Worm (Caenorhabditis elegans): ENCODE measurements around the gene inx-18.

The inx-18 gene

DNA sequence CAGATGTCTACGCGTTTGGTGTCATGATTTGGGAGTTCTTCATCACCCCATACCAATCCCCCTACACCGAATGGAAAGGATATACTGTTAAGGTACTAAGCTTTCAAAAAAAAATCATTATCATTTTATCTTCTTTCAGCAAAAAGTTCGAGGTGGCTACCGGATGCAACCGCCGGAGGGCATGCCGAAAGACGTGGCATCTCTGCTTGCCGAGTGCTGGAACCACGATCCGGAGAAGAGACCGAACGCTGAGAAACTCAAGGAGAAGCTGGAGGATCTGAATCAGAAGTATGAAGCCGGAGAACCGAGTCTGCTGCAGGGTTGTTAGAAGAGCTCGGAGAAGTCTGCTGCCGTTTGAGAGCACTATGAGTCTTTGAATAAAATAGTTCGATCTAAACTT is 11.3 kb upstream of the inx-18 start:
- TF ChIP-seq ceh-18 (tag; optimal IDR thresholded peaks at IDR 0.05) (no peak), nfya-1 (tag; optimal IDR thresholded peaks at IDR 0.05) (no peak), elt-4 (tag; optimal IDR thresholded peaks at IDR 0.05) (no peak), sox-2 (GFP tag; IDR thresholded peaks at IDR 0.05) (no peak), unc-55 (GFP tag; optimal IDR thresholded peaks at IDR 0.05) (no peak), dve-1 (tag; optimal IDR thresholded peaks at IDR 0.05) (no peak), pat-9 (tag; optimal IDR thresholded peaks at IDR 0.05) (no peak), che-1 (tag; optimal IDR thresholded peaks at IDR 0.05) (no peak), hlh-6 (tag; optimal IDR thresholded peaks at IDR 0.05) (no peak), madf-2 (tag; optimal IDR thresholded peaks at IDR 0.05) (no peak), fkh-6 (tag; optimal IDR thresholded peaks at IDR 0.05) (no peak), hlh-8 (tag; optimal IDR thresholded peaks at IDR 0.05) (no peak), ref-2 (tag; optimal IDR thresholded peaks at IDR 0.05) (no peak), fax-1 (tag; optimal IDR thresholded peaks at IDR 0.05) (no peak), ceh-31 (tag; optimal IDR thresholded peaks at IDR 0.05) (no peak), ceh-19 (GFP tag; optimal IDR thresholded peaks at IDR 0.05) (no peak)

DNA sequence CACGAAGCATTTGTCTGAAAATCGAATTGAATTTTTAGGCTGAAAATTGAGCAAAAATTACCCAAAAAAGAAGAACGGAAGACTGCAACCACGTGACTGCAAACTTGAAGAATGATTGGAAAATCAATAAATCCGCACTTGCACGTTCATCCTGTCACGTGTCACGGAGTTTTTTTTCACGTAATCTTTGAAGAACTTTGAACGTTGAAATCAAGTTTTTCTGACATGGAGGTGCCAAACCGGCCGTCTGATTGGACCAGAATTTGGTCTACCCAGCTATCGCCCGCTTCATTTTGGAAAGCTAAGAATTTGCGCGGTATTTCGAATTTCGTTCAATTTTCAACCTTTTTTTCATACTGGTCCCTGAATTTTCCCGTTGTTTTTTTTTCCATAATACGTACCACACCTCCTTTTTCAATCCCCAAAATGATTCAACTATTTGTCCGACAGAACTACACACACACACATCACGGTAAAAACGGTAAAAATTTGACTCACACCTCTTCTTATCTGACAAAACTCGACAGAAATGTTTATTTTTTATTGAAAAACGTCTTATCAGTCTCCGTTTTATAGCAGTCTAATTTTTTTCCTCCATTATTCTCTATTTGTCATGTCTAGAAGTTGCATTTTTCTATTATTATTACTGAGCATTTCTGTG is 9.7 kb upstream of the inx-18 start, which contains the start of the genes C18H7.7 and C18H7.11:
Gene C18H7.7 (minus strand): TSS at position 101 of the 661 bp plus-strand sequence.
Gene C18H7.11 (plus strand): TSS at position 611 of the 661 bp plus-strand sequence.
- TF ChIP-seq zip-5 (tag; optimal IDR thresholded peaks at IDR 0.05) (no peak), syd-9 (tag; optimal IDR thresholded peaks at IDR 0.05) (no peak), ceh-48 (tag; optimal IDR thresholded peaks at IDR 0.05) (no peak), hlh-30 (tag; optimal IDR thresholded peaks at IDR 0.05; ENCODE audit: insufficient read depth) (peak; percentile 9), lin-11 (tag; optimal IDR thresholded peaks at IDR 0.05) (no peak), gmeb-2 (tag; optimal IDR thresholded peaks at IDR 0.05) (no peak), K09A11.1 (tag; optimal IDR thresholded peaks at IDR 0.05; ENCODE audit: insufficient read depth) (no peak)

DNA sequence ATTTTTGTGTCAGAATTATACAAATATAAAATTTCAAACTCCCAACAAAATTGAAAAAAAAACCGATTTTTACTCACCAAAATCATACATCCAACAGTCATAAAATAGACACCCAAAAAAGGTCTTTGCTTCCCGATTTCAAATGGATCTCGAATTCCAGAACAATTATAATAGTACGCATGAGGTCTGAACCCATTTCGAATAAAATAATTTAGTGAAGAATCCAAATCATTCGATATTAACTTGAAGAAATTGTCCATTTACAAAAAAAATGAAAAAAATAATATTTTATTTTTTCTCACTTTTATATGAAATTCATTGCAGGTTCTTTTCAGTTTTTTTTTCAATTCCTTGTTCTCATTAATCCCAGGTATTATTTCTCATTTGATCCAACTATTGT is 4.6 kb upstream of the inx-18 start, which contains the start of gene srt-59:
Gene srt-59 (minus strand): TSS at position 101 of the 400 bp plus-strand sequence.
- TF ChIP-seq ceh-2 (tag; optimal IDR thresholded peaks at IDR 0.05) (no peak), che-1 (tag; optimal IDR thresholded peaks at IDR 0.05) (no peak)

DNA sequence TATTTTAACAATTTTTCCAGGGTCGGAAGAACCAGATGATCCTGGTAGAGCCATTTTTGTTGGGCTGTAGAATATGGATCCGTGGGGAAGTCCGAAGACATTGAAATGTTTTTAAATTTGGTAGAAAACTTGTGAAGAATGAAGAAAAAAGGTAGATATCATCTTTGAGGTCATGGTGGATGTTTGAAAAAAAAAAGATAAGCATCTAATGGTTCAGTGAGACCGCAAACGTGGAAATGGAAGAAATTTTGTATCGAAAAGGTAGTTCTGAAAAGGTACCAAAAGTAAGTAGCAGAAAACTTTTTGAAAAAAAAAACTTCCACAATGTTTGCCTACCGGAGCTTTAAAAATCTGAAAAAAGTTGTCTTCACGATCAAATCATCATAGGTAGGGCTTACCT is 2.6 kb upstream of the inx-18 start, which contains the start of gene prmt-4:
Gene prmt-4 (minus strand): TSS at position 101 of the 400 bp plus-strand sequence.
- TF ChIP-seq sox-4 (tag; optimal IDR thresholded peaks at IDR 0.05) (no peak), ceh-48 (tag; optimal IDR thresholded peaks at IDR 0.05) (no peak), eyg-1 (tag; optimal IDR thresholded peaks at IDR 0.05) (no peak), elt-2 (tag; optimal IDR thresholded peaks at IDR 0.05) (no peak), ceh-6 (GFP tag; optimal IDR thresholded peaks at IDR 0.05) (no peak), mec-3 (tag; optimal IDR thresholded peaks at IDR 0.05; ENCODE audit: borderline replicate concordance) (no peak), hlh-6 (tag; optimal IDR thresholded peaks at IDR 0.05) (no peak), pag-3 (tag; optimal IDR thresholded peaks at IDR 0.05; ENCODE audit: borderline replicate concordance) (no peak)

DNA sequence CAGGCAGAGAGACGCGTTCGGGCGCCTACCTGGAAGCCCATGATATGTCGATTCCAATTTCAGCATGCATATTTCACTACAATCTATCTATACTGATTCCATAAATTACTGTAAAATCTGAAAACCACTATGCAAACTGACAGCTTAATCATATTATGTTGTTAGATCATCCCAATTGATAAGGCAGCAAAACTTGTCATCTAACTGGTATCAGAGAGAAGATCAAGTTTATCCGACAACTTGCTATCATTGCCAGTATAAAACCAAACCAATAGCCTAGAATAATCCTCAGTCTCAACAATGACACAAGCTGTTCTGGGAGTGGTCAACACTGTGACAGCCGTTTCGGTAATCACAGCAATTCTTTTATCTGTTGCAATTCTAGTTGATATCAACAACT is 2.0 kb upstream of the inx-18 start, which contains the start of gene col-102:
Gene col-102 (plus strand): TSS at position 301 of the 400 bp plus-strand sequence.
- TF ChIP-seq ceh-48 (tag; optimal IDR thresholded peaks at IDR 0.05): no peak
- no peak for TF ChIP-seq ceh-30 (tag; optimal IDR thresholded peaks at IDR 0.05)
- no peak for TF ChIP-seq pax-1 (tag; optimal IDR thresholded peaks at IDR 0.05)
- no peak for TF ChIP-seq ceh-6 (GFP tag; optimal IDR thresholded peaks at IDR 0.05)
- no peak for TF ChIP-seq ceh-2 (tag; optimal IDR thresholded peaks at IDR 0.05)
- no peak for TF ChIP-seq K09A11.1 (tag; optimal IDR thresholded peaks at IDR 0.05; ENCODE audit: insufficient read depth)
- no peak for TF ChIP-seq pha-2 (tag; optimal IDR thresholded peaks at IDR 0.05)
